Worm (Caenorhabditis elegans) whole organism, young adult: ENCODE data around the gene ani-2.

Experiments
- B0261.1 ChIP-seq: sonication (generic microtip); optimal IDR thresholded peaks from 2 replicates; lab custom pipeline; 2016; ENCODE audit warnings: mild to moderate bottlenecking, missing genetic modification characterization, moderate library complexity, missing compliant biosample characterization
- B0336.3 ChIP-seq: fragments of 200-800 bp; sonication (Bioruptor generic); IDR thresholded peaks from 2 replicates; pipeline ENCODE4 v1.3.6; 2022; ENCODE audit warnings: missing genetic modification characterization, missing compliant biosample characterization
- D2030.7 ChIP-seq: fragments of 200-800 bp; sonication (Bioruptor generic); IDR thresholded peaks from 2 replicates; pipeline ENCODE4 v1.3.6; 2022; ENCODE audit warnings: missing genetic modification reagents, missing genetic modification characterization, missing compliant biosample characterization
- F37B4.10 ChIP-seq: fragments of 200-800 bp; sonication (Bioruptor generic); IDR thresholded peaks from 2 replicates; pipeline ENCODE4 v1.3.6; 2022; ENCODE audit warnings: missing genetic modification characterization, missing compliant biosample characterization
- F39B2.1 ChIP-seq: fragments of 200-800 bp; sonication (Bioruptor generic); IDR thresholded peaks from 2 replicates; pipeline ENCODE4 v1.3.6; 2022; ENCODE audit warnings: missing genetic modification reagents, missing genetic modification characterization, missing compliant biosample characterization
- F57C9.4 ChIP-seq: sonication (generic microtip); optimal IDR thresholded peaks from 2 replicates; lab custom pipeline; 2017; ENCODE audit warnings: mild to moderate bottlenecking, missing genetic modification characterization, missing compliant biosample characterization
- K11D2.4 ChIP-seq: fragments of 200-800 bp; sonication (Bioruptor generic); IDR thresholded peaks from 2 replicates; pipeline ENCODE4 v1.3.6; 2022; ENCODE audit warnings: missing genetic modification reagents, missing genetic modification characterization, missing compliant biosample characterization
- Y53F4B.3 ChIP-seq: fragments of 200-800 bp; sonication (Bioruptor generic); IDR thresholded peaks from 2 replicates; pipeline ENCODE4 v1.3.6; 2022; ENCODE audit warnings: missing genetic modification reagents, missing genetic modification characterization, missing compliant biosample characterization
- Y56A3A.18 ChIP-seq: fragments of 200-800 bp; sonication (Bioruptor generic); IDR thresholded peaks from 2 replicates; pipeline ENCODE4 v1.3.6; 2022; ENCODE audit warnings: missing genetic modification reagents, missing genetic modification characterization, missing compliant biosample characterization
- ZK185.1 ChIP-seq: sonication (generic microtip); optimal IDR thresholded peaks from 2 replicates; lab custom pipeline; 2016; ENCODE audit warnings: mild to moderate bottlenecking, missing genetic modification characterization, missing compliant biosample characterization; ENCODE audit not compliant: poor library complexity, severe bottlenecking
- akir-1 ChIP-seq: fragments of 200-800 bp; sonication (Bioruptor generic); optimal IDR thresholded peaks from 2 replicates; lab custom pipeline; 2018; ENCODE audit warnings: mild to moderate bottlenecking, missing genetic modification characterization, moderate library complexity, missing compliant biosample characterization
- ama-1 ChIP-seq, 3 experiments: fragments of 150-350 bp in 1 of 3; sonication (generic microtip) in 2 of 3; optimal IDR thresholded peaks; 2 replicates each; lab custom pipeline; 2014 to 2018; ENCODE audit warnings: missing biosample characterization in 2 of 3, missing genetic modification characterization in 2 of 3, missing genetic modification reagents in 2 of 3
- atf-7 ChIP-seq: sonication (generic microtip); optimal IDR thresholded peaks from 2 replicates; lab custom pipeline; 2017; ENCODE audit warnings: mild to moderate bottlenecking, missing genetic modification characterization, missing compliant biosample characterization
- athp-1 ChIP-seq: sonication (generic microtip); optimal IDR thresholded peaks from 2 replicates; lab custom pipeline; 2017; ENCODE audit warnings: mild to moderate bottlenecking, missing genetic modification characterization, missing compliant biosample characterization
- attf-3 ChIP-seq: fragments of 200-800 bp; sonication (Bioruptor generic); conservative IDR thresholded peaks from 2 replicates; pipeline ENCODE4 v1.3.6; 2022; ENCODE audit warnings: missing genetic modification reagents, missing genetic modification characterization, missing compliant biosample characterization
- attf-6 ChIP-seq: fragments of 200-800 bp; sonication (Bioruptor generic); IDR thresholded peaks from 2 replicates; pipeline ENCODE4 v1.3.6; 2022; ENCODE audit warnings: missing genetic modification reagents, missing genetic modification characterization, missing compliant biosample characterization
- cebp-2 ChIP-seq: fragments of 200-800 bp; sonication (Bioruptor generic); IDR thresholded peaks from 2 replicates; pipeline ENCODE4 v1.3.6; 2022; ENCODE audit warnings: missing genetic modification characterization, missing compliant biosample characterization
- ceh-27 ChIP-seq: fragments of 200-800 bp; sonication (Bioruptor generic); optimal IDR thresholded peaks from 2 replicates; lab custom pipeline; 2018; ENCODE audit warnings: mild to moderate bottlenecking, missing genetic modification characterization, moderate library complexity, missing compliant biosample characterization
- ceh-58 ChIP-seq: fragments of 200-800 bp; sonication (Bioruptor generic); IDR thresholded peaks from 2 replicates; pipeline ENCODE4 v1.3.6; 2022; ENCODE audit warnings: missing genetic modification characterization, missing compliant biosample characterization
- ceh-91 ChIP-seq: fragments of 200-800 bp; sonication (Bioruptor generic); IDR thresholded peaks from 2 replicates; pipeline ENCODE4 v1.3.6; 2022; ENCODE audit warnings: missing genetic modification reagents, missing genetic modification characterization, missing compliant biosample characterization
- fkh-3 ChIP-seq: sonication (generic microtip); optimal IDR thresholded peaks from 2 replicates; lab custom pipeline; 2016; ENCODE audit warnings: mild to moderate bottlenecking, missing genetic modification characterization, missing compliant biosample characterization
- lin-26 ChIP-seq: fragments of 200-800 bp; sonication (Bioruptor generic); IDR thresholded peaks from 2 replicates; pipeline ENCODE4 v1.3.6; 2022; ENCODE audit warnings: missing genetic modification reagents, missing genetic modification characterization, missing compliant biosample characterization
- lin-54 ChIP-seq: fragments of 200-800 bp; sonication (Bioruptor generic); optimal IDR thresholded peaks from 2 replicates; lab custom pipeline; 2018; ENCODE audit warnings: mild to moderate bottlenecking, missing genetic modification characterization, missing compliant biosample characterization
- lsy-27 ChIP-seq: sonication (generic microtip); optimal IDR thresholded peaks from 2 replicates; lab custom pipeline; 2017; ENCODE audit warnings: missing genetic modification characterization, mild to moderate bottlenecking, missing compliant biosample characterization, antibody characterized with exemption, missing genotype, borderline replicate concordance; ENCODE audit not compliant: insufficient read depth
- madf-3 ChIP-seq: fragments of 200-800 bp; sonication (Bioruptor generic); IDR thresholded peaks from 2 replicates; pipeline ENCODE4 v1.3.6; 2022; ENCODE audit warnings: missing genetic modification reagents, missing genetic modification characterization, missing compliant biosample characterization
- nfyb-1 ChIP-seq: fragments of 200-800 bp; sonication (Bioruptor generic); IDR thresholded peaks from 2 replicates; pipeline ENCODE4 v1.3.6; 2022; ENCODE audit warnings: missing genetic modification reagents, missing genetic modification characterization, missing compliant biosample characterization
- nhr-179 ChIP-seq: sonication (generic microtip); optimal IDR thresholded peaks from 2 replicates; lab custom pipeline; 2016; ENCODE audit warnings: mild to moderate bottlenecking, missing genetic modification characterization, missing compliant biosample characterization
- pha-4 ChIP-seq: fragments of 150-350 bp; sonication (generic microtip); optimal IDR thresholded peaks from 2 replicates; lab custom pipeline; 2014; ENCODE audit warnings: missing biosample characterization, missing genetic modification reagents, missing genetic modification characterization
- rcor-1 ChIP-seq: fragments of 200-800 bp; sonication (Bioruptor generic); IDR thresholded peaks from 2 replicates; pipeline ENCODE4 v1.3.6; 2022; ENCODE audit warnings: missing genetic modification reagents, missing genetic modification characterization, missing compliant biosample characterization
- sea-2 ChIP-seq: fragments of 200-800 bp; sonication (Bioruptor generic); IDR thresholded peaks from 2 replicates; pipeline ENCODE4 v1.3.6; 2022; ENCODE audit warnings: missing genetic modification characterization, missing compliant biosample characterization
- snpc-4 ChIP-seq, 5 experiments: fragments of 150-350 bp in 1 of 5; sonication (generic microtip) in 4 of 5; optimal IDR thresholded peaks; 2 replicates each; lab custom pipeline; 2014 to 2018; ENCODE audit warnings: missing genetic modification characterization in 5 of 5, missing biosample characterization in 3 of 5, antibody characterized with exemption in 2 of 5, mild to moderate bottlenecking in 2 of 5, missing compliant biosample characterization in 2 of 5, missing genotype in 2 of 5, moderate library complexity in 2 of 5, missing genetic modification reagents in 1 of 5
- tbx-9 ChIP-seq: sonication (generic microtip); optimal IDR thresholded peaks from 2 replicates; lab custom pipeline; 2016; ENCODE audit warnings: borderline replicate concordance, missing genetic modification characterization, inconsistent platforms, missing compliant biosample characterization
- tlf-1 ChIP-seq: fragments of 200-800 bp; sonication (Bioruptor generic); optimal IDR thresholded peaks from 2 replicates; lab custom pipeline; 2018; ENCODE audit warnings: mild to moderate bottlenecking, missing genetic modification characterization, missing compliant biosample characterization
- unc-62 ChIP-seq: fragments of 150-350 bp; optimal IDR thresholded peaks from 2 replicates; lab custom pipeline; 2014; ENCODE audit warnings: missing biosample characterization, missing genetic modification reagents, missing genetic modification characterization
- ztf-22 ChIP-seq: fragments of 200-800 bp; sonication (Bioruptor generic); optimal IDR thresholded peaks from 2 replicates; lab custom pipeline; 2018; ENCODE audit warnings: mild to moderate bottlenecking, missing genetic modification characterization, moderate library complexity, missing compliant biosample characterization
- ztf-3 ChIP-seq: fragments of 200-800 bp; sonication (Bioruptor generic); optimal IDR thresholded peaks from 2 replicates; lab custom pipeline; 2018; ENCODE audit warnings: mild to moderate bottlenecking, missing genetic modification characterization, missing compliant biosample characterization
- ztf-6 ChIP-seq: fragments of 200-800 bp; sonication (Bioruptor generic); IDR thresholded peaks from 2 replicates; pipeline ENCODE4 v1.3.6; 2022; ENCODE audit warnings: missing genetic modification reagents, missing genetic modification characterization, missing compliant biosample characterization

Gene ani-2

DNA sequence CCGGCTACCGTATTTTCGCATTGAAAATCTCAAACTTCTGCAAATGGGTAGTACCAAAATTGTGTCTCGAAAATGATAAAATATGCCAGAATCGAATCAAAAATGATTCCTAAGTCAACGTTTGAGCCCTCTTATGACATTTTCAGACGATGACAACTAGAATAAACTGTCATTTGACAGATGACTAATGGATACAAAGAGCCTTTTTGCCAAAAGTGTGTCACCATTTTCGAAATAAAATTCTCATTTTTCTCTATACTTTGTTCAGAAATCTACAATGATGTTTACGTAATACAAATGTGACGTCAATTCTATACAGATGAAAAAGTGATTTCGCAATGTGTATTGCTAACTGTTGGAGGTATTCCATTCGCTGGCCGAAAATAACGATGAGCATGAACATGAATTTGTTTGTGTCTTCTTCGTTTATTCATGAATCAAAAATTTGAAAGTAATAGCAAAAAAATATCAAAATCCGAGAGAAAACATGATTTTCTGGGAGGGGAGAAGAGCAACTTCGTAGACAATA lies 18.6 kb downstream of the ani-2 start (continued):
- TF ChIP-seq madf-3 (GFP tag; lab: Robert Waterston, UW): 0 out of 2 replicates have a peak, but pooled peaks have one; percentile 38
- 0 out of 2 replicates have a peak, but pooled peaks have one; percentile 65 for TF ChIP-seq cebp-2 (GFP tag; lab: Robert Waterston, UW)
- TF ChIP-seq lin-54 (GFP tag; lab: Kevin White, UChicago): peak; percentile 57
- TF ChIP-seq F57C9.4 (tag; lab: Kevin White, UChicago): peak; percentile 86
- no peak for TF ChIP-seq ztf-6 (GFP tag; lab: Robert Waterston, UW)
- TF ChIP-seq ama-1 (optimal IDR thresholded peaks at IDR 0.05; lab: Kevin White, UChicago): peak; percentile 96
- TF ChIP-seq ama-1 (GFP tag; optimal IDR thresholded peaks at IDR 0.05; lab: Kevin White, UChicago): peak in 1 of 2 experiments; percentile 49
- peak; percentile 93 for TF ChIP-seq K11D2.4
- peak; percentile 43; the same call in 1 of the 2 replicates for TF ChIP-seq rcor-1 (GFP tag; lab: Robert Waterston, UW)
- TF ChIP-seq Y56A3A.18 (GFP tag; lab: Robert Waterston, UW): peak; percentile 83; the same call in 1 of the 2 replicates
- TF ChIP-seq lin-26 (GFP tag; lab: Robert Waterston, UW): peak; percentile 62; the same call in 1 of the 2 replicates
- TF ChIP-seq B0336.3: peak; percentile 94
- peak; percentile 55 for TF ChIP-seq unc-62 (GFP tag; lab: Kevin White, UChicago)
- peak; percentile 18 for TF ChIP-seq B0261.1 (tag; lab: Kevin White, UChicago)
- 0 out of 2 replicates have a peak, but pooled peaks have one; percentile 14 for TF ChIP-seq F37B4.10 (GFP tag; lab: Robert Waterston, UW)
- 0 out of 2 replicates have a peak, but pooled peaks have one; percentile 53 for TF ChIP-seq attf-6 (GFP tag; lab: Robert Waterston, UW)
- TF ChIP-seq tbx-9 (tag; lab: Kevin White, UChicago): no peak
- peak; percentile 63 for TF ChIP-seq athp-1 (tag; lab: Kevin White, UChicago)
- peak; percentile 52 for TF ChIP-seq akir-1 (GFP tag; lab: Kevin White, UChicago)
- TF ChIP-seq ceh-58 (GFP tag; lab: Robert Waterston, UW): 0 out of 2 replicates have a peak, but pooled peaks have one; percentile 21
- TF ChIP-seq ztf-3 (GFP tag; lab: Kevin White, UChicago): peak; percentile 66
- peak; percentile 90 for TF ChIP-seq atf-7 (tag; lab: Kevin White, UChicago)
- TF ChIP-seq Y53F4B.3: no peak
- no peak for TF ChIP-seq F39B2.1
- peak; percentile 82 for TF ChIP-seq tlf-1 (GFP tag; lab: Kevin White, UChicago)
- peak; percentile 86 for TF ChIP-seq ZK185.1 (tag; lab: Kevin White, UChicago)
- no peak for TF ChIP-seq nhr-179 (tag; lab: Kevin White, UChicago)
- TF ChIP-seq sea-2 (GFP tag; lab: Robert Waterston, UW): no peak
- 0 out of 2 replicates have a peak, but pooled peaks have one; percentile 26 for TF ChIP-seq attf-3 (GFP tag; lab: Robert Waterston, UW)
- TF ChIP-seq D2030.7 (GFP tag; lab: Robert Waterston, UW): 0 out of 2 replicates have a peak, but pooled peaks have one; percentile 10
- peak; percentile 46 for TF ChIP-seq pha-4
- TF ChIP-seq snpc-4 (GFP tag; optimal IDR thresholded peaks at IDR 0.05; lab: Kevin White, UChicago): no peak
- TF ChIP-seq snpc-4 (tag; optimal IDR thresholded peaks at IDR 0.05; lab: Kevin White, UChicago): peak in 2 of 4 experiments; percentile 10 to 50
- TF ChIP-seq fkh-3 (tag; lab: Kevin White, UChicago): peak; percentile 87
- TF ChIP-seq nfyb-1 (GFP tag; lab: Robert Waterston, UW): peak; percentile 95
- TF ChIP-seq ztf-22 (GFP tag; lab: Kevin White, UChicago): peak; percentile 35
- TF ChIP-seq lsy-27 (tag; lab: Kevin White, UChicago): no peak
- TF ChIP-seq ceh-91 (GFP tag; lab: Robert Waterston, UW): no peak
- peak; percentile 22 for TF ChIP-seq ceh-27
- TF ChIP-seq, all 124 proteins: peak for 75
